Worm (Caenorhabditis elegans): ENCODE results near the gene tsp-2.

The tsp-2 gene

DNA sequence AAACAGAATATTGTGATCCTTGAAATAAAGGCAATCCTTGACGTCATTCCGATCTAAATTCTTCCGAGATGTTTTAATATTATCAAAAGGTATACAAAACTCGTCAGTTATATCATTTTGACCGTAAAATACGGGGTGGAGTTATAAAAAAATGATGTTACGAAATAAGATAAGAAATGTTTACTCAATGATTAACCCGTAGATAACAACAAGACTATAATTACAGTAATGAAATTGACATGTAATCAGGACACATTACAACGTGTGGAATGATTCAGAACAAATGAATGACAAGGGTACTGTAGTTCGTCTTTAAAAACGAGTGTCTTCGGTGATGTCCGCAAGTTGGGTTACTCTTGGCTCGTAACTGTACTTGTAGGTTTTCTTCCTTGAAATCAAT lies at the start of gene tsp-2:
tsp-2 (minus strand) TSS at position 109 of the 400 bp plus-strand sequence.
- TF ChIP-seq elt-2 (tag; optimal IDR thresholded peaks at IDR 0.05): peak; percentile 71
- no peak for TF ChIP-seq sox-2 (GFP tag; IDR thresholded peaks at IDR 0.05)

DNA sequence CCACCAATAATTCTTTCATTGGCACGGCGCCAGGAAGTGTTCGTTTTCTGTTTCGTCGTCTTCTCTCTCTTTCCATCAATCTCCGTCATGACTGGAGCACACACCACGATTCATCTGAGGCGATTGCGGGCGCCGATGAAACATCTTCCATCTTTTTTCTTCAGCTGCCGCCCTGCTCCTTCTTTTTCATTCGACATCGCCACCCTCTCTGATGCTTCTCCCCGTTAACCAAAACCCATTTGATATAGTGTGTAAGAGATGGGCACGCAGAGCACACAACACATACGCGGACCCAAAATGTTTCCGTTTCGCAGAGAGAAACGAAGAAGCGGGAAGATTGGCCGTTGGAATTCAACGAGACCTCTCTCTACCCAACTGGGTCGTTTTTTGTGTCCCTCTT lies 49.8 kb upstream of the tsp-2 start:
- TF ChIP-seq ztf-16 (tag; optimal IDR thresholded peaks at IDR 0.05) (no peak), hlh-13 (GFP tag; optimal IDR thresholded peaks at IDR 0.05) (no peak), odd-2 (tag; optimal IDR thresholded peaks at IDR 0.05) (no peak), unc-42 (tag; optimal IDR thresholded peaks at IDR 0.05) (peak; percentile 44), ceh-48 (tag; optimal IDR thresholded peaks at IDR 0.05) (no peak), rnt-1 (tag; optimal IDR thresholded peaks at IDR 0.05) (peak; percentile 34), pag-3 (tag; optimal IDR thresholded peaks at IDR 0.05; ENCODE audit: borderline replicate concordance) (no peak), F13H6.1 (tag; optimal IDR thresholded peaks at IDR 0.05) (peak; percentile 17), ceh-19 (GFP tag; optimal IDR thresholded peaks at IDR 0.05) (peak; percentile 45), nfya-1 (tag; optimal IDR thresholded peaks at IDR 0.05) (peak; percentile 44), ceh-18 (tag; optimal IDR thresholded peaks at IDR 0.05) (peak; percentile 62), unc-55 (GFP tag; optimal IDR thresholded peaks at IDR 0.05) (peak; percentile 46)

DNA sequence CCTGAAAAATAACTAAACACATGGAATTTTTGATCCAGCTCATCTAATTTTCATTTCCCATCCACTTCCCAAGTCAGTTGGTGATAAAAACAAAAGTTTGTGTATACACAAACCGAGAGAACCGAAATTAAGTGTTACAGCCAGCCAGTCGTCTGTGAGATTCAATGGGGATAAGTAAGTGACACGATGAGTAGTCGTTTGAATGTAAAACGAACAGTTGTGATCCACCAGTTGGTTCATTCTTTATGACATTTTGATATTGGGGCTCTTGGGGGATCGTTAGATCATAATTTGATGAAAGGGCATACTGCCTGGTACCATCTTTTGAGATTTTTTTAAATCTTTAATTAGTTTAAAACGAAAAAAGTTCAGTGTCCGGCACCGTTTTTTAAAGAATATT lies 49.1 kb upstream of the tsp-2 start:
- TF ChIP-seq ceh-30 (tag; optimal IDR thresholded peaks at IDR 0.05) (no peak), C38D4.7 (GFP tag; optimal IDR thresholded peaks at IDR 0.05) (no peak), pqm-1 (tag; optimal IDR thresholded peaks at IDR 0.05) (no peak), dve-1 (tag; optimal IDR thresholded peaks at IDR 0.05) (no peak), zip-5 (tag; optimal IDR thresholded peaks at IDR 0.05) (no peak), hlh-8 (tag; optimal IDR thresholded peaks at IDR 0.05) (no peak), F13H6.1 (tag; optimal IDR thresholded peaks at IDR 0.05) (no peak), nhr-232 (tag; optimal IDR thresholded peaks at IDR 0.05) (no peak), K02D7.2 (tag; optimal IDR thresholded peaks at IDR 0.05) (no peak), ref-2 (tag; optimal IDR thresholded peaks at IDR 0.05) (no peak), fax-1 (tag; optimal IDR thresholded peaks at IDR 0.05) (no peak), ceh-24 (tag; optimal IDR thresholded peaks at IDR 0.05) (no peak), ceh-48 (tag; optimal IDR thresholded peaks at IDR 0.05) (no peak), hlh-6 (tag; optimal IDR thresholded peaks at IDR 0.05) (no peak), pros-1 (tag; optimal IDR thresholded peaks at IDR 0.05) (no peak), rnt-1 (tag; optimal IDR thresholded peaks at IDR 0.05) (no peak), elt-4 (tag; optimal IDR thresholded peaks at IDR 0.05) (no peak), unc-3 (GFP tag; conservative IDR thresholded peaks at IDR 0.05) (no peak), unc-3 (tag; optimal IDR thresholded peaks at IDR 0.05) (no peak)

DNA sequence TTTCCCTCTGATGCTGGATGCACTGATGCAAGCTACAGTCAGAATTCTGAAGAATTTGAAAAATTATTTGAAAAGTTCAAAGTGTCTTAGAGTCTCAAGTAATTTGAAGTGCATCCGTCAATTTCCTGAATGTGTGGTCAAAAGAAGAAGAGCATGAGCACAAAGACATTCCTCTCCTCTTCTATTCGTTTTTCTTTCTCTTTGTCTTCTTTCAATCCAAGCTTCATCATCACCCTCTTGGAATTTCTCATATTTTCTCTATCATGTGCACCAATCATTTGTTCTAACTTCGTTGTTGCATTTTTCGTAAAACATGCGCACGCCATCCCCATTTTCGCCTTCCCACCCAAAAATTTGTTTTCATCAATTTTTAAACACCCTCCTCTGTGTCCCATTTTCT lies 48.3 kb upstream of the tsp-2 start:
- TF ChIP-seq C38D4.7 (GFP tag; optimal IDR thresholded peaks at IDR 0.05) (no peak), ref-2 (tag; optimal IDR thresholded peaks at IDR 0.05) (no peak), hlh-6 (tag; optimal IDR thresholded peaks at IDR 0.05) (no peak), pax-1 (tag; optimal IDR thresholded peaks at IDR 0.05) (no peak), T23F11.4 (GFP tag; optimal IDR thresholded peaks at IDR 0.05) (no peak), sox-4 (tag; optimal IDR thresholded peaks at IDR 0.05) (no peak), fkh-10 (GFP tag; optimal IDR thresholded peaks at IDR 0.05) (no peak), tbx-2 (tag; optimal IDR thresholded peaks at IDR 0.05) (no peak), unc-42 (tag; optimal IDR thresholded peaks at IDR 0.05) (peak; percentile 61)

DNA sequence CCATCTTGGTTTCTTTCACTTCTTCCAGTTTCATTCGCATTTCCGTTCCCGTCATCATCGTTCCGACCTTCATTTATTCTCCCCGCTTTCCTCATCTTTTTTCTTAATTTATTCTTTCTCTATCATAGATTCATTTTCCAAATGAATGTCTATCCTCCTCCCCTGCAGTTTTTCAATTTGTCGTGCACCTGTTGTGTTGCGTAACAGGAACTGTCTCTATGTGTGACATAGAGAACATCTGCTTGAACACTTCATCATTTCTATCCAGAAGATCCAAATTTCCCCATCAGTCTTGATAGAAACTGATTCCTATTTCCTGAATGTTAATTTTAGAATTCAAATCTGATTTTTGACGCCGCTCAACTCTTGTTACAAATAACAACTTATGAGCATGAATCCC lies 45.8 kb upstream of the tsp-2 start:
- no peak for TF ChIP-seq pha-2 (tag; optimal IDR thresholded peaks at IDR 0.05)
- TF ChIP-seq ceh-19 (GFP tag; optimal IDR thresholded peaks at IDR 0.05): no peak
- TF ChIP-seq ceh-14 (tag; optimal IDR thresholded peaks at IDR 0.05): no peak

Measured in whole organism, late embryonic.